Worm (Caenorhabditis elegans) whole organism, late embryonic: ENCODE data around the gene tlp-1.
"Not testable (repeated sequence)": the region's sequence is repeated elsewhere in the genome, so short reads cannot be mapped to it uniquely, and the experiment has no call there.

ENCODE experiments used
- C38D4.7 ChIP-seq: fragments of 200-800 bp; sonication (Bioruptor generic); optimal IDR thresholded peaks from 2 replicates; lab custom pipeline; 2018; ENCODE audit warnings: mild to moderate bottlenecking, missing genetic modification characterization, moderate library complexity, missing compliant biosample characterization
- Y22D7AL.16 ChIP-seq: sonication (generic microtip); optimal IDR thresholded peaks from 2 replicates; lab custom pipeline; 2016; ENCODE audit warnings: missing genetic modification characterization, missing compliant biosample characterization
- ama-1 ChIP-seq: fragments of 150-350 bp; optimal IDR thresholded peaks from 2 replicates; lab custom pipeline; 2014
- ceh-14 ChIP-seq: sonication (generic microtip); optimal IDR thresholded peaks from 2 replicates; lab custom pipeline; 2016; ENCODE audit warnings: missing genotype, missing genetic modification characterization, missing compliant biosample characterization
- ceh-24 ChIP-seq: sonication (generic microtip); optimal IDR thresholded peaks from 2 replicates; lab custom pipeline; 2016; ENCODE audit warnings: mild to moderate bottlenecking, missing genetic modification characterization, missing compliant biosample characterization
- ceh-31 ChIP-seq: sonication (generic microtip); optimal IDR thresholded peaks from 2 replicates; lab custom pipeline; 2016; ENCODE audit warnings: missing genetic modification characterization, missing compliant biosample characterization
- ceh-6 ChIP-seq: fragments of 200-800 bp; sonication (Bioruptor generic); optimal IDR thresholded peaks from 2 replicates; lab custom pipeline; 2018; ENCODE audit warnings: mild to moderate bottlenecking, missing genetic modification characterization, missing compliant biosample characterization
- dmd-4 ChIP-seq: sonication (generic microtip); optimal IDR thresholded peaks from 2 replicates; lab custom pipeline; 2016; ENCODE audit warnings: borderline replicate concordance, missing genetic modification characterization, missing compliant biosample characterization
- elt-2 ChIP-seq: sonication (generic microtip); optimal IDR thresholded peaks from 2 replicates; lab custom pipeline; 2016; ENCODE audit warnings: missing genetic modification reagents, missing genetic modification characterization, missing compliant biosample characterization
- eyg-1 ChIP-seq: sonication (generic microtip); optimal IDR thresholded peaks from 2 replicates; lab custom pipeline; 2016; ENCODE audit warnings: missing genotype, missing genetic modification characterization, missing compliant biosample characterization
- gmeb-2 ChIP-seq: sonication (generic microtip); optimal IDR thresholded peaks from 2 replicates; lab custom pipeline; 2016; ENCODE audit warnings: missing genetic modification characterization, inconsistent platforms, missing compliant biosample characterization
- hlh-13 ChIP-seq: fragments of 200-800 bp; sonication (Bioruptor generic); optimal IDR thresholded peaks from 2 replicates; lab custom pipeline; 2018; ENCODE audit warnings: mild to moderate bottlenecking, missing genetic modification characterization, missing compliant biosample characterization
- lim-6 ChIP-seq: sonication (generic microtip); optimal IDR thresholded peaks from 2 replicates; lab custom pipeline; 2016; ENCODE audit warnings: missing genetic modification characterization, missing compliant biosample characterization
- nhr-11 ChIP-seq: fragments of 150-350 bp; optimal IDR thresholded peaks from 2 replicates; lab custom pipeline; 2014; ENCODE audit warnings: missing biosample characterization, missing genetic modification characterization
- nhr-232 ChIP-seq: sonication (generic microtip); optimal IDR thresholded peaks from 2 replicates; lab custom pipeline; 2016; ENCODE audit warnings: missing genetic modification characterization, missing compliant biosample characterization
- pqm-1 ChIP-seq: sonication (generic microtip); optimal IDR thresholded peaks from 2 replicates; lab custom pipeline; 2016; ENCODE audit warnings: missing genetic modification characterization, missing compliant biosample characterization
- pros-1 ChIP-seq: fragments of 150-350 bp; optimal IDR thresholded peaks from 2 replicates; lab custom pipeline; 2014; ENCODE audit warnings: missing biosample characterization, missing genetic modification reagents, missing genetic modification characterization
- zip-5 ChIP-seq: sonication (generic microtip); optimal IDR thresholded peaks from 2 replicates; lab custom pipeline; 2016; ENCODE audit warnings: missing genetic modification characterization, missing compliant biosample characterization
- ztf-16 ChIP-seq: sonication (generic microtip); optimal IDR thresholded peaks from 2 replicates; lab custom pipeline; 2017; ENCODE audit warnings: missing genetic modification characterization, missing compliant biosample characterization

tlp-1 gene

DNA sequence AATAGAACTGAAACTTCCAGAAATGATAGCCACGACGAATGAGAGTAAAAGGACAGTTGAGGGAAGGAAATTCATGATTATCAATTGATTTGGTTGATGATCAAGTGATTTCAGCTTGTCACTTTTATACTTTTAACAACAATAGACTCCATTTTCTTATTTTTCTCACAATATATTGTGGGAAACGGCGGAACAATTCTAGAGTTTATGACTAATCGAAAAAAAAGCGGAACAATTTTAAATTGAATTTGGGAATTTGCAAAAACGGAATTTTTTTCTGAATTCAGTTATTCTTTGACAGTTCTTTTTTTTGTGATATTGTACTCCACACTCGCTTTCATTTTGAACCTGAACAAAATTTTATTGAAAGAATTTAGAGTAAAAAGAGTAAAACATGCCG lies 39.8 kb downstream of the tlp-1 start, which contains the start of gene Y45F10C.4:
TSS of gene Y45F10C.4 (minus strand) at position 101 of the 400 bp plus-strand sequence.
- TF ChIP-seq ztf-16 (tag; lab: Kevin White, UChicago) (no peak), nhr-11 (tag; lab: Kevin White, UChicago) (no peak), eyg-1 (no peak), zip-5 (no peak), Y22D7AL.16 (tag; lab: Kevin White, UChicago) (no peak), pros-1 (tag; lab: Kevin White, UChicago) (no peak), ceh-14 (no peak), dmd-4 (no peak), C38D4.7 (no peak), nhr-232 (tag; lab: Kevin White, UChicago) (no peak), pqm-1 (tag; lab: Kevin White, UChicago) (no peak)

DNA sequence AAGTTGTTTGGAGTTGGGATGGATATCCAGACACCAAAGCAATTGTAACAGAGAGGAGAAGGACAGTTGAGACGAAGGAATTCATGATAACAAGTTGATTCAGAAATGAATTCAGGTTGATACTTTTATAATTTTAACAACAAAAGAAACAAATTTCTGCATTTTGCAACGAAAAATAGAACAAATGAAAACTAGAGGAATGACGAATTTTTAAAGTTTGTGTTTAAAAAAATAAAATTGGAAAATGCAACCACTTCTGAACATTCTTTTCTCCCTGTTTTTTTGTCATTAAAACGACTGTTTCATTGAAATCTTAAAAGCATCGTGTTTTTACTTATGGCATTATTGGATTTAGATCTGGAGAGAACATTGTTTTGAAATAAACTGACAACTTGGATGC lies 41.3 kb downstream of the tlp-1 start, which contains the start of gene Y45F10C.2:
TSS of gene Y45F10C.2 (minus strand) at position 101 of the 400 bp plus-strand sequence.
- not testable (repeated sequence) for TF ChIP-seq gmeb-2, ceh-24, elt-2 (tag; lab: Kevin White, UChicago)

DNA sequence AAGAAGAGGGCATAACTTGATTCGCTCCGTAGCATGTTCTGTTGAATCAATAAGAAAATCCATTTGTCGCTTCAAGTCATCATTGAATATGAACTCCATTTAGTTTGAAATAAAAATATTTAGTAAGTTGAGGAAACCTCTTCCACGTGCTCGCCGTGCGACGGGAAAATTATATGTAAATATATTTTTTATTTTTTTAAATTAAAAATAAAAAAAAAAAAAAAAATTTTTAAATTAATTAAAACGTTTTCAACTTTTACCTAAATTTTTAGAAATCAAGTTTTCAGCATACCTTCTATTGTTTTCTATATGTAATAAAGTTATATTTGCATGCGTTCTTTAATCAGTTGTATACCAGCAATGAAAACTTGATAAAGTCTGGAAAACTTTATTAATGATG lies 44.4 kb downstream of the tlp-1 start, which contains the start of gene Y45F10C.1:
TSS of gene Y45F10C.1 (minus strand) at position 101 of the 400 bp plus-strand sequence.
- not testable (repeated sequence) for TF ChIP-seq hlh-13; lim-6 (tag; lab: Kevin White, UChicago); ama-1 (lab: Kevin White, UChicago)

DNA sequence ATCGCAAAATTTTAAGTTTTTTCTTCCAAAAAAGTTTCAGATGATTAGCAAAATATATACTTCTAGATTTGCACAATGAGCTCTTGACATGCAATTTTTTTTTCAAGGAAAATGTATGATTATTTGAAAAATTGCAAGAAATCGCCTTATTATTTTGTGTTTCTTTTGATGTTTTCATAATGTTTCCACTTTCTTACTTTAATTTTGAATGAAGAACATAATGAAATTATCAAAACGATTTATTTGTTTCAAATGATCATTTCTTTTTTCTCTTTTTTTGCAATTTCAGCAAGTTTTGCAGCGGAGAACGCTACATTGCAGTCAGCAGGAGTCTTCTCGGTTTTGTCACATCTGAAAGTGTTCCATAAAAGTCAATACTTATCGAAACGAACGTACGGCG lies 51.9 kb downstream of the tlp-1 start, which contains the start of gene Y45F10C.6:
TSS of gene Y45F10C.6 (plus strand) at position 301 of the 400 bp plus-strand sequence.
- not testable (repeated sequence) for TF ChIP-seq hlh-13; gmeb-2 (tag; lab: Kevin White, UChicago); eyg-1

DNA sequence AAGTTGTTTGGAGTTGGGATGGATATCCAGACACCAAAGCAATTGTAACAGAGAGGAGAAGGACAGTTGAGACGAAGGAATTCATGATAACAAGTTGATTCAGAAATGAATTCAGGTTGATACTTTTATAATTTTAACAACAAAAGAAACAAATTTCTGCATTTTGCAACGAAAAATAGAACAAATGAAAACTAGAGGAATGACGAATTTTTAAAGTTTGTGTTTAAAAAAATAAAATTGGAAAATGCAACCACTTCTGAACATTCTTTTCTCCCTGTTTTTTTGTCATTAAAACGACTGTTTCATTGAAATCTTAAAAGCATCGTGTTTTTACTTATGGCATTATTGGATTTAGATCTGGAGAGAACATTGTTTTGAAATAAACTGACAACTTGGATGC lies 52.5 kb downstream of the tlp-1 start, which contains the start of gene C08F11.12:
TSS of gene C08F11.12 (minus strand) at position 101 of the 400 bp plus-strand sequence.
- TF ChIP-seq ceh-31 (tag; lab: Kevin White, UChicago); ceh-6 (GFP tag; lab: Kevin White, UChicago); hlh-13: not testable (repeated sequence)
